Worm (Caenorhabditis elegans) whole organism, L4 larva: ENCODE results near the gene puf-9.

Source experiments
- F26F4.8 ChIP-seq: fragments of 200-800 bp; sonication (Bioruptor generic); conservative IDR thresholded peaks from 2 replicates; pipeline ENCODE4 v1.3.6; 2022; ENCODE audit warnings: missing genetic modification characterization, missing compliant biosample characterization
- T20F7.1 ChIP-seq: fragments of 200-800 bp; sonication (Bioruptor generic); optimal IDR thresholded peaks from 2 replicates; lab custom pipeline; 2018; ENCODE audit warnings: mild to moderate bottlenecking, missing genetic modification characterization, missing compliant biosample characterization
- Y105C5A.15 ChIP-seq: fragments of 200-800 bp; sonication (Bioruptor generic); IDR thresholded peaks from 2 replicates; pipeline ENCODE4 v1.3.6; 2022; ENCODE audit warnings: missing genetic modification characterization, missing compliant biosample characterization
- Y48G9A.11 ChIP-seq: fragments of 200-800 bp; sonication (Bioruptor generic); IDR thresholded peaks from 2 replicates; pipeline ENCODE4 v1.3.6; 2022; ENCODE audit warnings: missing genetic modification reagents, missing genetic modification characterization, missing compliant biosample characterization
- Y75B8A.6 ChIP-seq: fragments of 200-800 bp; sonication (Bioruptor generic); IDR thresholded peaks from 2 replicates; pipeline ENCODE4 v1.3.6; 2022; ENCODE audit warnings: missing genetic modification reagents, missing genetic modification characterization, missing compliant biosample characterization
- aha-1 ChIP-seq: fragments of 150-350 bp; peaks from one replicate; lab custom pipeline; 2014; ENCODE audit warnings: missing biosample characterization, missing genetic modification characterization
- aly-2 ChIP-seq: sonication (generic microtip); optimal IDR thresholded peaks from 2 replicates; lab custom pipeline; 2018; ENCODE audit warnings: missing biosample characterization, missing genetic modification characterization
- arid-1 ChIP-seq: fragments of 200-800 bp; sonication (Bioruptor generic); conservative IDR thresholded peaks from 2 replicates; pipeline ENCODE4 v1.3.6; 2022; ENCODE audit warnings: missing genetic modification reagents, missing genetic modification characterization, missing compliant biosample characterization
- ceh-20 ChIP-seq: fragments of 200-800 bp; sonication (Bioruptor generic); IDR thresholded peaks from 2 replicates; pipeline ENCODE4 v1.3.6; 2022; ENCODE audit warnings: missing genetic modification reagents, missing genetic modification characterization, missing compliant biosample characterization
- ceh-32 ChIP-seq: sonication (generic microtip); optimal IDR thresholded peaks from 2 replicates; lab custom pipeline; 2016; ENCODE audit warnings: mild to moderate bottlenecking, missing genetic modification characterization, missing compliant biosample characterization; ENCODE audit not compliant: poor library complexity
- ceh-62 ChIP-seq: sonication (generic microtip); optimal IDR thresholded peaks from 2 replicates; lab custom pipeline; 2017; ENCODE audit warnings: missing biosample characterization, missing genetic modification characterization
- ceh-82 ChIP-seq: sonication (generic microtip); optimal IDR thresholded peaks from 2 replicates; lab custom pipeline; 2017; ENCODE audit warnings: missing biosample characterization, missing genetic modification characterization
- ces-1 ChIP-seq: fragments of 150-350 bp; sonication (generic microtip); optimal IDR thresholded peaks from 4 replicates; lab custom pipeline; 2014; ENCODE audit warnings: missing biosample characterization, missing genetic modification reagents, missing genetic modification characterization
- cey-2 ChIP-seq: sonication (generic microtip); optimal IDR thresholded peaks from 3 replicates; lab custom pipeline; 2017; ENCODE audit warnings: missing genetic modification characterization, mild to moderate bottlenecking, missing compliant biosample characterization, antibody characterized with exemption, borderline replicate concordance; ENCODE audit not compliant: insufficient read depth
- ctbp-1 ChIP-seq: fragments of 200-800 bp; sonication (Bioruptor generic); IDR thresholded peaks from 2 replicates; pipeline ENCODE4 v1.3.6; 2022; ENCODE audit warnings: missing genetic modification reagents, missing genetic modification characterization, missing compliant biosample characterization
- daf-12 ChIP-seq: fragments of 150-350 bp; optimal IDR thresholded peaks from 2 replicates; lab custom pipeline; 2014; ENCODE audit warnings: missing biosample characterization, missing genetic modification reagents, missing genetic modification characterization
- daf-19 ChIP-seq: fragments of 200-800 bp; sonication (Bioruptor generic); conservative IDR thresholded peaks from 2 replicates; pipeline ENCODE4 v1.3.6; 2022; ENCODE audit warnings: missing genetic modification characterization, missing compliant biosample characterization
- dmd-6 ChIP-seq: fragments of 200-800 bp; sonication (Bioruptor generic); IDR thresholded peaks from 2 replicates; pipeline ENCODE4 v1.3.6; 2022; ENCODE audit warnings: missing genetic modification reagents, missing genetic modification characterization, missing compliant biosample characterization
- dpl-1 ChIP-seq: fragments of 150-350 bp; optimal IDR thresholded peaks from 2 replicates; lab custom pipeline; 2014; ENCODE audit warnings: missing biosample characterization, missing genetic modification reagents, missing genetic modification characterization
- egl-27 ChIP-seq: sonication (generic microtip); optimal IDR thresholded peaks from 3 replicates; lab custom pipeline; 2017; ENCODE audit warnings: missing biosample characterization, missing genetic modification reagents, missing genetic modification characterization
- egl-43 ChIP-seq: fragments of 200-800 bp; sonication (Bioruptor generic); IDR thresholded peaks from 2 replicates; pipeline ENCODE4 v1.3.6; 2022; ENCODE audit warnings: missing genetic modification reagents, missing genetic modification characterization, missing compliant biosample characterization
- hlh-11 ChIP-seq: fragments of 200-800 bp; sonication (Bioruptor generic); optimal IDR thresholded peaks from 2 replicates; lab custom pipeline; 2018; ENCODE audit warnings: mild to moderate bottlenecking, missing genetic modification characterization, missing compliant biosample characterization
- hmg-1.1 ChIP-seq: fragments of 200-800 bp; sonication (Bioruptor generic); IDR thresholded peaks from 2 replicates; pipeline ENCODE4 v1.3.6; 2022; ENCODE audit warnings: missing genetic modification reagents, missing genetic modification characterization, missing compliant biosample characterization
- jun-1 ChIP-seq: fragments of 150-350 bp; optimal IDR thresholded peaks from 2 replicates; lab custom pipeline; 2014; ENCODE audit warnings: missing biosample characterization, missing genetic modification reagents, missing genetic modification characterization
- lim-7 ChIP-seq: fragments of 200-800 bp; sonication (Bioruptor generic); IDR thresholded peaks from 2 replicates; pipeline ENCODE4 v1.3.6; 2022; ENCODE audit warnings: missing genetic modification characterization, missing compliant biosample characterization
- lin-1 ChIP-seq: fragments of 200-800 bp; sonication (Bioruptor generic); IDR thresholded peaks from 2 replicates; pipeline ENCODE4 v1.3.6; 2022; ENCODE audit warnings: missing genetic modification reagents, missing genetic modification characterization, missing compliant biosample characterization
- lin-13 ChIP-seq: fragments of 150-350 bp; optimal IDR thresholded peaks from 2 replicates; lab custom pipeline; 2014; ENCODE audit warnings: missing biosample characterization, missing genetic modification reagents, missing genetic modification characterization
- lin-39 ChIP-seq: fragments of 150-350 bp; optimal IDR thresholded peaks from 2 replicates; lab custom pipeline; 2014; ENCODE audit warnings: missing biosample characterization, missing genetic modification reagents, missing genetic modification characterization
- lsy-2 ChIP-seq, 2 experiments: fragments of 150-350 bp in 1 of 2; sonication (generic microtip) in 1 of 2; optimal IDR thresholded peaks; 2 replicates each; lab custom pipeline; 2014 to 2017; ENCODE audit warnings: missing biosample characterization in 2 of 2, missing genetic modification characterization in 2 of 2
- madf-5 ChIP-seq, 2 experiments: fragments of 200-800 bp; sonication (Bioruptor generic); IDR thresholded peaks; 2 replicates each; pipeline ENCODE4 v1.3.6; 2022; ENCODE audit warnings: missing compliant biosample characterization in 2 of 2, missing genetic modification characterization in 2 of 2
- madf-9 ChIP-seq: fragments of 200-800 bp; sonication (Bioruptor generic); conservative IDR thresholded peaks from 2 replicates; pipeline ENCODE4 v1.3.6; 2022; ENCODE audit warnings: missing genetic modification reagents, missing genetic modification characterization, missing compliant biosample characterization
- mdl-1 ChIP-seq, 2 experiments: fragments of 150-350 bp in 1 of 2; sonication (generic microtip) in 1 of 2; optimal IDR thresholded peaks; 2 replicates each; lab custom pipeline; 2014 to 2017; ENCODE audit warnings: missing biosample characterization in 2 of 2, missing genetic modification characterization in 2 of 2
- mep-1 ChIP-seq: fragments of 150-350 bp; sonication (generic microtip); optimal IDR thresholded peaks from 3 replicates; lab custom pipeline; 2014; ENCODE audit warnings: missing biosample characterization, missing genetic modification characterization
- mes-2 ChIP-seq: sonication (generic microtip); optimal IDR thresholded peaks from 2 replicates; lab custom pipeline; 2016; ENCODE audit warnings: missing genotype, mild to moderate bottlenecking, missing genetic modification characterization, missing compliant biosample characterization; ENCODE audit not compliant: poor library complexity, severe bottlenecking
- mxl-3 ChIP-seq: fragments of 200-800 bp; sonication (Bioruptor generic); optimal IDR thresholded peaks from 2 replicates; lab custom pipeline; 2018; ENCODE audit warnings: mild to moderate bottlenecking, missing genetic modification characterization, missing compliant biosample characterization
- nhr-10 ChIP-seq: fragments of 150-350 bp; optimal IDR thresholded peaks from 2 replicates; lab custom pipeline; 2014; ENCODE audit warnings: missing biosample characterization, missing genetic modification characterization
- nhr-111 ChIP-seq: fragments of 200-800 bp; sonication (Bioruptor generic); optimal IDR thresholded peaks from 2 replicates; lab custom pipeline; 2018; ENCODE audit warnings: mild to moderate bottlenecking, missing genetic modification characterization, missing compliant biosample characterization
- nhr-237 ChIP-seq: sonication (generic microtip); optimal IDR thresholded peaks from 2 replicates; lab custom pipeline; 2017; ENCODE audit warnings: missing biosample characterization, missing genetic modification characterization
- nhr-28 ChIP-seq: fragments of 150-350 bp; optimal IDR thresholded peaks from 2 replicates; lab custom pipeline; 2014; ENCODE audit warnings: missing biosample characterization, missing genetic modification characterization
- nhr-41 ChIP-seq: fragments of 200-800 bp; sonication (Bioruptor generic); IDR thresholded peaks from 2 replicates; pipeline ENCODE4 v1.3.6; 2022; ENCODE audit warnings: missing genetic modification reagents, missing genetic modification characterization, missing compliant biosample characterization
- nhr-6 ChIP-seq: fragments of 150-350 bp; optimal IDR thresholded peaks from 2 replicates; lab custom pipeline; 2014; ENCODE audit warnings: missing biosample characterization, missing genetic modification characterization
- nhr-77 ChIP-seq: fragments of 150-350 bp; optimal IDR thresholded peaks from 2 replicates; lab custom pipeline; 2014; ENCODE audit warnings: missing biosample characterization, missing genetic modification characterization
- php-3 ChIP-seq: fragments of 200-800 bp; sonication (Bioruptor generic); IDR thresholded peaks from 2 replicates; pipeline ENCODE4 v1.3.6; 2022; ENCODE audit warnings: missing genetic modification reagents, missing genetic modification characterization, missing compliant biosample characterization
- pqm-1 ChIP-seq: sonication (generic microtip); optimal IDR thresholded peaks from 2 replicates; lab custom pipeline; 2017; ENCODE audit warnings: missing biosample characterization, missing genetic modification characterization
- saeg-2 ChIP-seq: fragments of 200-800 bp; sonication (Bioruptor generic); IDR thresholded peaks from 2 replicates; pipeline ENCODE4 v1.3.6; 2022; ENCODE audit warnings: missing genetic modification reagents, missing genetic modification characterization, missing compliant biosample characterization
- snpc-1.2 ChIP-seq: fragments of 200-800 bp; sonication (Bioruptor generic); IDR thresholded peaks from 2 replicates; pipeline ENCODE4 v1.3.6; 2022; ENCODE audit warnings: missing genetic modification reagents, missing genetic modification characterization, missing compliant biosample characterization
- snpc-4 ChIP-seq: fragments of 150-350 bp; optimal IDR thresholded peaks from 2 replicates; lab custom pipeline; 2014; ENCODE audit warnings: missing biosample characterization, missing genetic modification characterization
- spr-3 ChIP-seq: fragments of 200-800 bp; sonication (Bioruptor generic); optimal IDR thresholded peaks from 2 replicates; lab custom pipeline; 2018; ENCODE audit warnings: mild to moderate bottlenecking, missing genetic modification characterization, missing compliant biosample characterization
- tag-97 ChIP-seq: fragments of 200-800 bp; sonication (Bioruptor generic); IDR thresholded peaks from 2 replicates; pipeline ENCODE4 v1.3.6; 2022; ENCODE audit warnings: missing genetic modification characterization, missing compliant biosample characterization
- tra-1 ChIP-seq: fragments of 200-800 bp; sonication (Bioruptor generic); IDR thresholded peaks from 2 replicates; pipeline ENCODE4 v1.3.6; 2022; ENCODE audit warnings: missing genetic modification reagents, missing genetic modification characterization, missing compliant biosample characterization
- unc-39 ChIP-seq: sonication (generic microtip); optimal IDR thresholded peaks from 2 replicates; lab custom pipeline; 2017; ENCODE audit warnings: missing biosample characterization, missing genetic modification characterization
- zfp-2 ChIP-seq: sonication (generic microtip); optimal IDR thresholded peaks from 2 replicates; lab custom pipeline; 2016; ENCODE audit warnings: mild to moderate bottlenecking, missing genetic modification characterization, missing compliant biosample characterization
- ztf-7 ChIP-seq: fragments of 150-350 bp; optimal IDR thresholded peaks from 2 replicates; lab custom pipeline; 2014; ENCODE audit warnings: missing biosample characterization, missing genetic modification characterization

Gene puf-9

DNA sequence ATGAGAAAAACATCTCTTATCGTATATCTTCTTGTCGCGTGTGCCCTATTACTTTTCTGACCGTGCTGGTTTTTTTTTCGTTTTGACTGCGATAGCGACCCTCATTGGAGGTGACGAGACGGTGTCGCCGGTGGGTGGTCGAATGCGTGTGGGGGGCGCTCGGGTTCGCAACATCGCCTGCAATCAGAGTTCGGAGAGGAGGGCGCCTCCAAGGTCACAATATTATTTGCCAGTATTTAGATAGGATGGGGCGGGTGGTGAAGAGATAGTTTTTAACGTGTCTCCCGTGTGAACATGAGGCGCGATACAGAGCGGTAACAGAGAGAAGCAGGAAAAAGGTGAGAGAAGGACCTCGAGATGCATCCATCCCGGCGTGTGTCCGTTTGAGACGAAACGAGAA lies 20.5 kb upstream of the puf-9 start:
- no peak for TF ChIP-seq ctbp-1 (GFP tag; lab: Robert Waterston, UW)
- no peak for TF ChIP-seq nhr-10 (tag; lab: Kevin White, UChicago)
- no peak for TF ChIP-seq ztf-7
- peak; percentile 49 for TF ChIP-seq hlh-11 (tag; lab: Kevin White, UChicago)
- TF ChIP-seq ces-1, result no peak
- TF ChIP-seq nhr-237, result no peak
- no peak for TF ChIP-seq snpc-4
- TF ChIP-seq mdl-1 (tag; optimal IDR thresholded peaks at IDR 0.05; lab: Kevin White, UChicago), result peak in 1 of 2 experiments; percentile 11
- no peak for TF ChIP-seq php-3
- no peak for TF ChIP-seq dmd-6 (GFP tag; lab: Robert Waterston, UW)
- no peak for TF ChIP-seq Y105C5A.15
- no peak for TF ChIP-seq unc-39
- TF ChIP-seq egl-27 (tag; lab: Kevin White, UChicago), result no peak
- TF ChIP-seq tra-1 (GFP tag; lab: Robert Waterston, UW), result peak; percentile 67; the same call in 1 of the 2 replicates
- no peak for TF ChIP-seq snpc-1.2 (GFP tag; lab: Robert Waterston, UW)
- TF ChIP-seq lin-39 (tag; lab: Kevin White, UChicago), result no peak
- no peak for TF ChIP-seq pqm-1 (tag; lab: Kevin White, UChicago)
- TF ChIP-seq lin-13 (GFP tag; lab: Kevin White, UChicago), result no peak
- TF ChIP-seq egl-43, result peak; percentile 57; the same call in 1 of the 2 replicates
- no peak for TF ChIP-seq nhr-77 (tag; lab: Kevin White, UChicago)
- TF ChIP-seq daf-19 (GFP tag; lab: Robert Waterston, UW), result no peak
- TF ChIP-seq cey-2, result no peak
- no peak for TF ChIP-seq arid-1 (GFP tag; lab: Robert Waterston, UW)
- TF ChIP-seq lim-7 (GFP tag; lab: Robert Waterston, UW), result no peak
- no peak for TF ChIP-seq ceh-20
- no peak for TF ChIP-seq Y75B8A.6
- TF ChIP-seq nhr-28 (tag; lab: Kevin White, UChicago), result no peak
- no peak for TF ChIP-seq spr-3 (GFP tag; lab: Kevin White, UChicago)
- no peak for TF ChIP-seq dpl-1 (GFP tag; lab: Kevin White, UChicago)
- TF ChIP-seq Y48G9A.11 (GFP tag; lab: Robert Waterston, UW), result no peak
- TF ChIP-seq madf-9 (GFP tag; lab: Robert Waterston, UW), result no peak
- TF ChIP-seq lsy-2 (tag; optimal IDR thresholded peaks at IDR 0.05; lab: Kevin White, UChicago), result no peak
- TF ChIP-seq aha-1 (tag; lab: Kevin White, UChicago), result peak; percentile 88
- no peak for TF ChIP-seq ceh-62 (tag; lab: Kevin White, UChicago)
- no peak for TF ChIP-seq daf-12
- no peak for TF ChIP-seq jun-1
- no peak for TF ChIP-seq ceh-82 (tag; lab: Kevin White, UChicago)
- peak; percentile 9 for TF ChIP-seq mes-2 (tag; lab: Kevin White, UChicago)
- no peak for TF ChIP-seq tag-97
- no peak for TF ChIP-seq nhr-41 (GFP tag; lab: Robert Waterston, UW)
- no peak for TF ChIP-seq ceh-32 (tag; lab: Kevin White, UChicago)
- no peak for TF ChIP-seq madf-5 (GFP tag; IDR thresholded peaks at IDR 0.05; lab: Robert Waterston, UW)
- no peak for TF ChIP-seq lin-1 (GFP tag; lab: Robert Waterston, UW)
- no peak for TF ChIP-seq zfp-2 (tag; lab: Kevin White, UChicago)
- TF ChIP-seq hmg-1.1, result 0 out of 2 replicates have a peak, but pooled peaks have one; percentile 15
- TF ChIP-seq aly-2 (tag; lab: Kevin White, UChicago), result no peak
- no peak for TF ChIP-seq saeg-2 (GFP tag; lab: Robert Waterston, UW)
- TF ChIP-seq F26F4.8 (GFP tag; lab: Robert Waterston, UW), result no peak
- peak; percentile 27 for TF ChIP-seq mep-1 (tag; lab: Kevin White, UChicago)
- no peak for TF ChIP-seq nhr-111 (GFP tag; lab: Kevin White, UChicago)
- TF ChIP-seq T20F7.1 (GFP tag; lab: Kevin White, UChicago), result no peak
- TF ChIP-seq mxl-3 (GFP tag; lab: Kevin White, UChicago), result peak; percentile 38
- TF ChIP-seq nhr-6 (tag; lab: Kevin White, UChicago), result no peak
